Worm (Caenorhabditis elegans) whole organism, young adult: ENCODE results near the gene T22C8.1.

Experiments
- B0261.1 ChIP-seq: sonication (generic microtip); optimal IDR thresholded peaks from 2 replicates; lab custom pipeline; 2016; ENCODE audit warnings: mild to moderate bottlenecking, missing genetic modification characterization, moderate library complexity, missing compliant biosample characterization
- C17E4.6 ChIP-seq: fragments of 200-800 bp; sonication (Bioruptor generic); IDR thresholded peaks from 2 replicates; pipeline ENCODE4 v1.3.6; 2022; ENCODE audit warnings: missing genetic modification reagents, missing genetic modification characterization, missing compliant biosample characterization
- D2030.7 ChIP-seq: fragments of 200-800 bp; sonication (Bioruptor generic); IDR thresholded peaks from 2 replicates; pipeline ENCODE4 v1.3.6; 2022; ENCODE audit warnings: missing genetic modification reagents, missing genetic modification characterization, missing compliant biosample characterization
- F33H1.4 ChIP-seq: fragments of 200-800 bp; sonication (Bioruptor generic); IDR thresholded peaks from 2 replicates; pipeline ENCODE4 v1.3.6; 2022; ENCODE audit warnings: missing genetic modification reagents, missing genetic modification characterization, missing compliant biosample characterization
- F37B4.10 ChIP-seq: fragments of 200-800 bp; sonication (Bioruptor generic); IDR thresholded peaks from 2 replicates; pipeline ENCODE4 v1.3.6; 2022; ENCODE audit warnings: missing genetic modification characterization, missing compliant biosample characterization
- F49E8.2 ChIP-seq: sonication (generic microtip); optimal IDR thresholded peaks from 3 replicates; lab custom pipeline; 2017; ENCODE audit warnings: missing genetic modification characterization, mild to moderate bottlenecking, missing compliant biosample characterization, antibody characterized with exemption, moderate library complexity; ENCODE audit not compliant: insufficient read depth
- F52B5.7 ChIP-seq: sonication (generic microtip); optimal IDR thresholded peaks from 2 replicates; lab custom pipeline; 2016; ENCODE audit warnings: mild to moderate bottlenecking, missing genetic modification characterization, missing compliant biosample characterization
- Y67H2A.10 ChIP-seq: fragments of 200-800 bp; sonication (Bioruptor generic); conservative IDR thresholded peaks from 2 replicates; pipeline ENCODE4 v1.3.6; 2022; ENCODE audit warnings: missing genetic modification reagents, missing genetic modification characterization, missing compliant biosample characterization
- Y79H2A.3 ChIP-seq: fragments of 200-800 bp; sonication (Bioruptor generic); conservative IDR thresholded peaks from 2 replicates; pipeline ENCODE4 v1.3.6; 2022; ENCODE audit warnings: missing genetic modification reagents, missing genetic modification characterization, missing compliant biosample characterization
- Y95B8A.8 ChIP-seq: fragments of 200-800 bp; sonication (Bioruptor generic); IDR thresholded peaks from 2 replicates; pipeline ENCODE4 v1.3.6; 2022; ENCODE audit warnings: missing genetic modification reagents, missing genetic modification characterization, missing compliant biosample characterization
- aptf-2 ChIP-seq: fragments of 200-800 bp; sonication (Bioruptor generic); conservative IDR thresholded peaks from 2 replicates; pipeline ENCODE4 v1.3.6; 2022; ENCODE audit warnings: missing genetic modification reagents, missing genetic modification characterization, missing compliant biosample characterization
- bed-2 ChIP-seq: fragments of 200-800 bp; sonication (Bioruptor generic); IDR thresholded peaks from 2 replicates; pipeline ENCODE4 v1.3.6; 2022; ENCODE audit warnings: missing genetic modification reagents, missing genetic modification characterization, missing compliant biosample characterization
- ceh-79 ChIP-seq: sonication (generic microtip); optimal IDR thresholded peaks from 2 replicates; lab custom pipeline; 2017; ENCODE audit warnings: mild to moderate bottlenecking, missing genetic modification characterization, missing compliant biosample characterization
- dox-1 ChIP-seq: fragments of 200-800 bp; sonication (Bioruptor generic); IDR thresholded peaks from 2 replicates; pipeline ENCODE4 v1.3.6; 2022; ENCODE audit warnings: missing genetic modification reagents, missing genetic modification characterization, missing compliant biosample characterization
- egl-18 ChIP-seq: fragments of 200-800 bp; sonication (Bioruptor generic); IDR thresholded peaks from 2 replicates; pipeline ENCODE4 v1.3.6; 2022; ENCODE audit warnings: missing genetic modification reagents, missing genetic modification characterization, missing compliant biosample characterization
- egl-44 ChIP-seq: fragments of 200-800 bp; sonication (Bioruptor generic); IDR thresholded peaks from 2 replicates; pipeline ENCODE4 v1.3.6; 2022; ENCODE audit warnings: missing genetic modification reagents, missing genetic modification characterization, missing compliant biosample characterization
- fkh-3 ChIP-seq: sonication (generic microtip); optimal IDR thresholded peaks from 2 replicates; lab custom pipeline; 2016; ENCODE audit warnings: mild to moderate bottlenecking, missing genetic modification characterization, missing compliant biosample characterization
- him-1 ChIP-seq: sonication (generic microtip); optimal IDR thresholded peaks from 2 replicates; lab custom pipeline; 2016; ENCODE audit warnings: missing genotype, missing genetic modification reagents, missing genetic modification characterization, missing compliant biosample characterization
- hlh-12 ChIP-seq: sonication (generic microtip); optimal IDR thresholded peaks from 2 replicates; lab custom pipeline; 2016; ENCODE audit warnings: missing genetic modification characterization, missing compliant biosample characterization
- hlh-26 ChIP-seq: fragments of 200-800 bp; sonication (Bioruptor generic); conservative IDR thresholded peaks from 2 replicates; pipeline ENCODE4 v1.3.6; 2022; ENCODE audit warnings: missing genetic modification reagents, missing genetic modification characterization, missing compliant biosample characterization
- hmg-1.2 ChIP-seq: fragments of 200-800 bp; sonication (Bioruptor generic); IDR thresholded peaks from 2 replicates; pipeline ENCODE4 v1.3.6; 2022; ENCODE audit warnings: missing genetic modification reagents, missing genetic modification characterization, missing compliant biosample characterization
- lag-1 ChIP-seq: fragments of 200-800 bp; sonication (Bioruptor generic); IDR thresholded peaks from 2 replicates; pipeline ENCODE4 v1.3.6; 2022; ENCODE audit warnings: missing genetic modification reagents, missing genetic modification characterization, missing compliant biosample characterization
- lin-26 ChIP-seq: fragments of 200-800 bp; sonication (Bioruptor generic); IDR thresholded peaks from 2 replicates; pipeline ENCODE4 v1.3.6; 2022; ENCODE audit warnings: missing genetic modification reagents, missing genetic modification characterization, missing compliant biosample characterization
- lin-35 ChIP-seq, 3 experiments: fragments of 150-350 bp in 2 of 3; sonication (generic microtip) in 1 of 3; optimal IDR thresholded peaks; 2 replicates each; lab custom pipeline; 2014 to 2018; ENCODE audit warnings: missing biosample characterization in 3 of 3, missing genetic modification characterization in 3 of 3, missing genetic modification reagents in 3 of 3
- lin-40 ChIP-seq: sonication (generic microtip); optimal IDR thresholded peaks from 2 replicates; lab custom pipeline; 2016; ENCODE audit warnings: missing genetic modification characterization, mild to moderate bottlenecking, missing compliant biosample characterization, missing genotype, missing genetic modification reagents
- lsl-1 ChIP-seq: fragments of 200-800 bp; sonication (Bioruptor generic); optimal IDR thresholded peaks from 2 replicates; lab custom pipeline; 2018; ENCODE audit warnings: mild to moderate bottlenecking, missing genetic modification characterization, moderate library complexity, missing compliant biosample characterization
- mcd-1 ChIP-seq: fragments of 200-800 bp; sonication (Bioruptor generic); IDR thresholded peaks from 2 replicates; pipeline ENCODE4 v1.3.6; 2022; ENCODE audit warnings: missing genetic modification reagents, missing genetic modification characterization, missing compliant biosample characterization
- nfyb-1 ChIP-seq: fragments of 200-800 bp; sonication (Bioruptor generic); IDR thresholded peaks from 2 replicates; pipeline ENCODE4 v1.3.6; 2022; ENCODE audit warnings: missing genetic modification reagents, missing genetic modification characterization, missing compliant biosample characterization
- nhr-80 ChIP-seq: sonication (generic microtip); optimal IDR thresholded peaks from 2 replicates; lab custom pipeline; 2016; ENCODE audit warnings: missing genetic modification characterization, missing compliant biosample characterization
- pbrm-1 ChIP-seq: fragments of 200-800 bp; sonication (Bioruptor generic); IDR thresholded peaks from 2 replicates; pipeline ENCODE4 v1.3.6; 2022; ENCODE audit warnings: missing genetic modification reagents, missing genetic modification characterization, missing compliant biosample characterization
- rec-8 ChIP-seq, 2 experiments: sonication (generic microtip); optimal IDR thresholded peaks; 2 replicates each; lab custom pipeline; 2016; ENCODE audit warnings: mild to moderate bottlenecking in 2 of 2, missing genetic modification characterization in 2 of 2, missing genetic modification reagents in 2 of 2, missing genotype in 2 of 2, missing biosample characterization in 1 of 2, missing compliant biosample characterization in 1 of 2, moderate library complexity in 1 of 2
- repo-1 ChIP-seq: sonication (generic microtip); optimal IDR thresholded peaks from 2 replicates; lab custom pipeline; 2017; ENCODE audit warnings: mild to moderate bottlenecking, missing genetic modification characterization, missing compliant biosample characterization
- unc-130 ChIP-seq: sonication (generic microtip); optimal IDR thresholded peaks from 2 replicates; lab custom pipeline; 2016; ENCODE audit warnings: missing genetic modification reagents, missing genetic modification characterization, missing compliant biosample characterization
- unc-62 ChIP-seq: fragments of 150-350 bp; optimal IDR thresholded peaks from 2 replicates; lab custom pipeline; 2014; ENCODE audit warnings: missing biosample characterization, missing genetic modification reagents, missing genetic modification characterization
- zfh-2 ChIP-seq: fragments of 200-800 bp; sonication (Bioruptor generic); conservative IDR thresholded peaks from 2 replicates; pipeline ENCODE4 v1.3.6; 2022; ENCODE audit warnings: missing genetic modification reagents, missing genetic modification characterization, missing compliant biosample characterization
- ztf-3 ChIP-seq: fragments of 200-800 bp; sonication (Bioruptor generic); optimal IDR thresholded peaks from 2 replicates; lab custom pipeline; 2018; ENCODE audit warnings: mild to moderate bottlenecking, missing genetic modification characterization, missing compliant biosample characterization

Gene T22C8.1

DNA sequence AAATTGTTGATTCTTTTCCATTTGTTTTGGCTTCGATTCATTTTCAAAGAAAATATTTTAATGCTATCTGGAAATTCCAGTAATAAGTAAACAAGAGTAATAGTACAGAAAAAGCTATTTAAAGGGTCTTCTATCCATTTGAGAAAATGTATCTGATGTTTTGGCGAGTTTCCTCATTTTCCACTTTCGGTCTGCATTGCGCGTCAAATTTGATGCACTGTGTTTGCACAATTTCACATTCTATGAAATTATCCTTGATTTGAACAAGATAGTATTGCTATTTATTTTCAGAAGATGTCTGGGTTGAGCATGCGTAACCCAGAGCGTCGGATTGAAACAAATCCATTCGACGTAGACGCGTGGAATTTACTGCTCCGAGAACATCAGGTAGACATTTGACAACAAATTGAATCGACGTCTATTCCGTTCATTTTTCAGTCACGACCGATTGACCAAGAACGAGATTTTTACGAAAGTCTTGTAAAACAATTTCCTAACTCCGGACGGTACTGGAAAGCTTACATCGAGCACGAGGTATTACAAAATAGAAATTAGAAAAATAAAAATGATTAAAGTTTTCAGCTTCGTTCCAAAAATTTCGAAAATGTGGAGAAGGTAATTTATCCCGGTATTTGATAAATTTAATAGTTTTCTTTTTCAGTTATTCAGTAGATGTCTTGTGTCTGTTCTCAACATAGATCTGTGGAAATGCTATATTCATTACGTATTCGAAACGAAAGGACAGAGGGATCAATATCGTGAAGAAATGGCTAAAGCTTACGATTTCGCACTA is 8.8 kb upstream of the T22C8.1 start, which contains the start of gene suf-1 (continued):
- no peak for TF ChIP-seq egl-18 (GFP tag; lab: Robert Waterston, UW)
- TF ChIP-seq lag-1 (GFP tag; lab: Robert Waterston, UW), result no peak
- TF ChIP-seq ztf-3 (GFP tag; lab: Kevin White, UChicago), result no peak
- no peak for TF ChIP-seq Y79H2A.3 (GFP tag; lab: Robert Waterston, UW)
- no peak for TF ChIP-seq fkh-3 (tag; lab: Kevin White, UChicago)
- peak; percentile 45; the same call in 1 of the 2 replicates for TF ChIP-seq pbrm-1 (GFP tag; lab: Robert Waterston, UW)
- TF ChIP-seq F33H1.4 (GFP tag; lab: Robert Waterston, UW), result peak; percentile 65
- no peak for TF ChIP-seq hlh-12
- no peak for TF ChIP-seq egl-44 (GFP tag; lab: Robert Waterston, UW)
- peak; percentile 35; the same call in 1 of the 2 replicates for TF ChIP-seq D2030.7 (GFP tag; lab: Robert Waterston, UW)
- TF ChIP-seq rec-8 (tag; optimal IDR thresholded peaks at IDR 0.05; lab: Kevin White, UChicago), result no peak
- TF ChIP-seq lin-40, result no peak
- TF ChIP-seq F37B4.10 (GFP tag; lab: Robert Waterston, UW), result no peak
- peak; percentile 39; the same call in 1 of the 2 replicates for TF ChIP-seq nfyb-1 (GFP tag; lab: Robert Waterston, UW)
- no peak for TF ChIP-seq Y67H2A.10 (GFP tag; lab: Robert Waterston, UW)
- peak; percentile 73; the same call in 1 of the 2 replicates for TF ChIP-seq lin-26 (GFP tag; lab: Robert Waterston, UW)
- TF ChIP-seq mcd-1 (GFP tag; lab: Robert Waterston, UW), result peak; percentile 34; the same call in 1 of the 2 replicates
- no peak for TF ChIP-seq unc-62
- TF ChIP-seq hlh-26 (GFP tag; lab: Robert Waterston, UW), result no peak
- peak; percentile 60 for TF ChIP-seq C17E4.6
- TF ChIP-seq dox-1, result peak; percentile 12; the same call in 1 of the 2 replicates
- TF ChIP-seq zfh-2 (GFP tag; lab: Robert Waterston, UW), result no peak
- 0 out of 2 replicates have a peak, but pooled peaks have one; percentile 34 for TF ChIP-seq Y95B8A.8 (GFP tag; lab: Robert Waterston, UW)
- TF ChIP-seq repo-1 (tag; lab: Kevin White, UChicago), result no peak
- peak; percentile 58 for TF ChIP-seq lsl-1 (GFP tag; lab: Kevin White, UChicago)
- TF ChIP-seq nhr-80 (tag; lab: Kevin White, UChicago), result no peak
- no peak for TF ChIP-seq bed-2
- peak; percentile 22 for TF ChIP-seq F52B5.7 (tag; lab: Kevin White, UChicago)
- TF ChIP-seq hmg-1.2, result peak; percentile 49; the same call in 1 of the 2 replicates
- TF ChIP-seq aptf-2 (GFP tag; lab: Robert Waterston, UW), result no peak
- no peak for TF ChIP-seq lin-35 (GFP tag; optimal IDR thresholded peaks at IDR 0.05; lab: Kevin White, UChicago)
- TF ChIP-seq unc-130 (GFP tag; lab: Kevin White, UChicago), result peak; percentile 69
- no peak for TF ChIP-seq B0261.1 (tag; lab: Kevin White, UChicago)

- no peak for TF ChIP-seq him-1 (tag; lab: Kevin White, UChicago)
- TF ChIP-seq F49E8.2, result peak; percentile 16
- no peak for TF ChIP-seq ceh-79
- TF ChIP-seq, all 124 proteins: peak for 1
Measured at ce11 chrII:8606549-8606948, 6.0 kb upstream of the T22C8.1 start, which contains the start of gene F28C6.8. Gene F28C6.8 (plus strand): TSS chrII:8606849.
